Fruit fly (Drosophila melanogaster) whole organism, wandering third instar larva: ENCODE data around the gene eEF1gamma.
A peak's percentile ranks its signal among the peaks of the same experiment; 100 is the strongest.

Experiments used
- Abd-B ChIP-seq: fragments of >200 bp; optimal IDR thresholded peaks from 2 replicates; lab custom pipeline; 2017; ENCODE audit warnings: missing biosample characterization, missing genetic modification characterization
- CG32264 ChIP-seq: fragments of 200-800 bp; sonication (Bioruptor generic); optimal IDR thresholded peaks from 2 replicates; lab custom pipeline; 2016; ENCODE audit warnings: missing biosample characterization, missing genetic modification characterization
- CG9705 ChIP-seq: fragments of 200-800 bp; sonication (Bioruptor generic); optimal IDR thresholded peaks from 2 replicates; lab custom pipeline; 2018; ENCODE audit warnings: missing biosample characterization, mild to moderate bottlenecking, missing genetic modification characterization
- CrebA ChIP-seq: fragments of 200-800 bp; sonication (Bioruptor generic); optimal IDR thresholded peaks from 2 replicates; lab custom pipeline; 2016; ENCODE audit warnings: missing biosample characterization, mild to moderate bottlenecking, missing genetic modification characterization, borderline replicate concordance
- Dfd ChIP-seq: fragments of >200 bp; optimal IDR thresholded peaks from 2 replicates; lab custom pipeline; 2017; ENCODE audit warnings: missing biosample characterization, missing genetic modification characterization
- Dif ChIP-seq: fragments of 200-275, 200-300 bp; sonication (Bioruptor generic); optimal IDR thresholded peaks from 2 replicates; lab custom pipeline; 2018; ENCODE audit warnings: missing biosample characterization, missing genetic modification characterization; ENCODE audit not compliant: partially characterized antibody
- GATAd ChIP-seq: sonication (Bioruptor generic); optimal IDR thresholded peaks from 2 replicates; lab custom pipeline; 2016; ENCODE audit warnings: missing biosample characterization, missing genetic modification characterization
- HLH106 ChIP-seq: fragments of 200-800 bp; optimal IDR thresholded peaks from 3 replicates; lab custom pipeline; 2019; ENCODE audit warnings: missing biosample characterization, mild to moderate bottlenecking, missing genetic modification characterization, moderate library complexity
- Hnf4 ChIP-seq: fragments of 200-800 bp; sonication (Bioruptor generic); optimal IDR thresholded peaks from 2 replicates; lab custom pipeline; 2016; ENCODE audit warnings: missing biosample characterization, mild to moderate bottlenecking, missing genetic modification characterization
- Hr78 ChIP-seq: fragments of >200 bp; optimal IDR thresholded peaks from 2 replicates; lab custom pipeline; 2017; ENCODE audit warnings: missing biosample characterization, missing genetic modification characterization
- Hr83 ChIP-seq: fragments of 200-300 bp; sonication (Bioruptor generic); optimal IDR thresholded peaks from 2 replicates; lab custom pipeline; 2016; ENCODE audit warnings: missing biosample characterization, mild to moderate bottlenecking, missing genetic modification characterization, moderate library complexity; ENCODE audit not compliant: poor library complexity, severe bottlenecking
- Jra ChIP-seq: sonication (Bioruptor generic); optimal IDR thresholded peaks from 2 replicates; lab custom pipeline; 2016; ENCODE audit warnings: missing biosample characterization, missing genetic modification characterization
- Mio ChIP-seq: sonication (Bioruptor generic); optimal IDR thresholded peaks from 2 replicates; lab custom pipeline; 2016; ENCODE audit warnings: missing biosample characterization, missing genetic modification characterization
- Myc ChIP-seq: fragments of >200 bp; optimal IDR thresholded peaks from 2 replicates; lab custom pipeline; 2017
- N ChIP-seq: fragments of >200 bp; optimal IDR thresholded peaks from 2 replicates; lab custom pipeline; 2018; ENCODE audit warnings: missing biosample characterization, missing external identifiers, missing genetic modification characterization
- OdsH ChIP-seq: fragments of 200-800 bp; sonication (Bioruptor generic); optimal IDR thresholded peaks from 2 replicates; lab custom pipeline; 2016; ENCODE audit warnings: missing biosample characterization, mild to moderate bottlenecking, missing genetic modification characterization
- Rel ChIP-seq, 2 experiments: fragments of 200-800 bp; sonication (Bioruptor generic) in 1 of 2; optimal IDR thresholded peaks; 2 replicates in 1 of 2; 3 replicates in 1 of 2; lab custom pipeline; 2016 to 2019; ENCODE audit warnings: mild to moderate bottlenecking in 2 of 2, missing biosample characterization in 2 of 2, missing genetic modification characterization in 2 of 2, moderate library complexity in 1 of 2
- Sp1 ChIP-seq: fragments of 200-800 bp; sonication (Bioruptor generic); optimal IDR thresholded peaks from 3 replicates; lab custom pipeline; 2019; ENCODE audit warnings: missing biosample characterization, mild to moderate bottlenecking, missing genetic modification characterization, moderate library complexity
- Vsx2 ChIP-seq: fragments of 200-300, 225-300 bp; sonication (Bioruptor generic); optimal IDR thresholded peaks from 2 replicates; lab custom pipeline; 2018; ENCODE audit warnings: missing biosample characterization, missing genetic modification characterization; ENCODE audit not compliant: partially characterized antibody
- br ChIP-seq: fragments of 200-800 bp; sonication (Bioruptor generic); optimal IDR thresholded peaks from 2 replicates; lab custom pipeline; 2016; ENCODE audit warnings: missing biosample characterization, missing genetic modification characterization
- brk ChIP-seq: fragments of 200-800 bp; sonication (Bioruptor generic); optimal IDR thresholded peaks from 2 replicates; lab custom pipeline; 2016; ENCODE audit warnings: missing biosample characterization, mild to moderate bottlenecking, missing genetic modification characterization
- dl ChIP-seq, 2 experiments: fragments of 175-275, 200-275 bp in 1 of 2; fragments of 200-275 bp in 1 of 2; sonication (Bioruptor generic); optimal IDR thresholded peaks; lab custom pipeline; 2018; ENCODE audit warnings: mild to moderate bottlenecking in 2 of 2, missing biosample characterization in 2 of 2, missing genetic modification characterization in 2 of 2, moderate library complexity in 2 of 2; ENCODE audit not compliant: partially characterized antibody in 2 of 2, insufficient read depth in 1 of 2
- dmrt93B ChIP-seq: fragments of 200-800 bp; sonication (Bioruptor generic); optimal IDR thresholded peaks from 2 replicates; lab custom pipeline; 2018; ENCODE audit warnings: missing biosample characterization, mild to moderate bottlenecking, missing genetic modification characterization
- dsf ChIP-seq: sonication (Bioruptor generic); optimal IDR thresholded peaks from 2 replicates; lab custom pipeline; 2016; ENCODE audit warnings: missing biosample characterization, missing genetic modification characterization, borderline replicate concordance
- ey ChIP-seq: fragments of 200-800 bp; sonication (Bioruptor generic); optimal IDR thresholded peaks from 2 replicates; lab custom pipeline; 2016; ENCODE audit warnings: missing biosample characterization, missing genetic modification characterization
- foxo ChIP-seq, 2 experiments: fragments of 200-800 bp; sonication (Bioruptor generic); optimal IDR thresholded peaks; 2 replicates in 1 of 2; 3 replicates in 1 of 2; lab custom pipeline; 2016 to 2017; ENCODE audit warnings: missing biosample characterization in 2 of 2, missing genetic modification characterization in 2 of 2
- fru ChIP-seq: fragments of 200-800 bp; sonication (Bioruptor generic); optimal IDR thresholded peaks from 3 replicates; lab custom pipeline; 2016; ENCODE audit warnings: missing biosample characterization, mild to moderate bottlenecking, missing genetic modification characterization
- h ChIP-seq: fragments of 200-800 bp; sonication (Bioruptor generic); optimal IDR thresholded peaks from 3 replicates; lab custom pipeline; 2016; ENCODE audit warnings: missing biosample characterization, mild to moderate bottlenecking, missing genetic modification characterization
- jim ChIP-seq: fragments of 175-275, 200-325 bp; sonication (Bioruptor generic); optimal IDR thresholded peaks from 2 replicates; lab custom pipeline; 2016; ENCODE audit warnings: missing biosample characterization, mild to moderate bottlenecking, missing genetic modification characterization
- lola ChIP-seq: fragments of >200 bp; optimal IDR thresholded peaks from 2 replicates; lab custom pipeline; 2017; ENCODE audit warnings: missing biosample characterization, missing genetic modification characterization
- pan ChIP-seq: fragments of >200 bp; optimal IDR thresholded peaks from 2 replicates; lab custom pipeline; 2017
- psq ChIP-seq: fragments of 200-800 bp; sonication (Bioruptor generic); optimal IDR thresholded peaks from 3 replicates; lab custom pipeline; 2017; ENCODE audit warnings: missing biosample characterization, mild to moderate bottlenecking, missing genetic modification characterization, moderate library complexity
- rgr ChIP-seq: fragments of 200-800 bp; sonication (Bioruptor generic); optimal IDR thresholded peaks from 3 replicates; lab custom pipeline; 2016; ENCODE audit warnings: missing biosample characterization, mild to moderate bottlenecking, missing genetic modification characterization
- sage ChIP-seq: fragments of 200-800 bp; sonication (Bioruptor generic); optimal IDR thresholded peaks from 2 replicates; lab custom pipeline; 2016; ENCODE audit warnings: missing biosample characterization, mild to moderate bottlenecking, missing genetic modification characterization
- sv ChIP-seq: fragments of 200-800 bp; sonication (Bioruptor generic); optimal IDR thresholded peaks from 3 replicates; lab custom pipeline; 2016; ENCODE audit warnings: missing biosample characterization, missing genetic modification characterization
- tai ChIP-seq: sonication (Bioruptor generic); optimal IDR thresholded peaks from 2 replicates; lab custom pipeline; 2016; ENCODE audit warnings: missing biosample characterization, missing genetic modification characterization
- usp ChIP-seq: fragments of >200 bp; optimal IDR thresholded peaks from 2 replicates; lab custom pipeline; 2017; ENCODE audit warnings: missing biosample characterization, missing genetic modification characterization
- woc ChIP-seq: sonication (Bioruptor generic); optimal IDR thresholded peaks from 2 replicates; lab custom pipeline; 2016; ENCODE audit warnings: missing biosample characterization, mild to moderate bottlenecking, missing genetic modification characterization

The eEF1gamma gene

DNA sequence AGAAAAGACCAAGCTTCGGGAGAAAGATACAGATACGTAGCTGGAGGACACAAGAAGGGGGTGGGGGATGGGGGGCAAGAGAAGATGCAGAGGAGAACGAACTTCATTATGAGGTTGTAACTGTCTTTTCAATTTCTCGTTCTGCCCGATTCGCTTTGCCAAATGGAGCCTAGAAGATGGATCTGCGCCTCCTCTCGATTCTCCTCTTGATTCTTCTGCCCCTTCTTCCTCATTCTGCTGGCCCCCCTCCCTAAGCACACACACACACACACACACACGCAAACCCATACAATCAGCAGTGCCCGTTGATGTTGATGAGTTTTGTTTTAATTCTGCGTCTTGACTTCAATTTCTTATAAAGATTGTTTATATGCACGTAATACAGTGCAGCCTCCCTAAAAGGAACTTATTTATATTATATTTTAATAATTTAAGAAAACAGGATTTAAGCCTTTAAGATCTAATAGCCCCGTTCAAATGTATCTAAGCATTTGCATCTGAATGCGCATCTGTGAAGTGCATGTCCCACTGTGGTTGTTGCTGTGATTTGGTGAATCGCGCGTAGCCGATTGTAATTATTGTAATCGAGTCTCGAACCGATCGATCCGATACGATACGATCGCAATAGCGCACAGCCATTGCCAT lies 12.8 kb upstream of the eEF1gamma start:
- TF ChIP-seq Rel (GFP tag; optimal IDR thresholded peaks at IDR 0.05; lab: Kevin White, UChicago) (no peak), Rel (tag; optimal IDR thresholded peaks at IDR 0.05; lab: Kevin White, UChicago) (peak; percentile 68), rgr (GFP tag; lab: Kevin White, UChicago) (peak; percentile 80), HLH106 (tag; lab: Kevin White, UChicago) (peak; percentile 92), Abd-B (GFP tag; lab: Kevin White, UChicago) (no peak), tai (GFP tag; lab: Kevin White, UChicago) (no peak), Mio (GFP tag; lab: Kevin White, UChicago) (no peak), dl (GFP tag; optimal IDR thresholded peaks at IDR 0.05; lab: Kevin White, UChicago; ENCODE audit: insufficient read depth in 1 of 2, partially characterized antibody in 2 of 2) (peak in 1 of 2 experiments; percentile 18), psq (GFP tag; lab: Kevin White, UChicago) (peak; percentile 91), ey (peak; percentile 72), fru (GFP tag; lab: Kevin White, UChicago) (peak; percentile 80), CG9705 (peak; percentile 86), sv (no peak), Vsx2 (no peak), br (GFP tag; lab: Kevin White, UChicago) (peak; percentile 63), dmrt93B (peak; percentile 80), OdsH (GFP tag; lab: Kevin White, UChicago) (peak; percentile 82), N (GFP tag; lab: Kevin White, UChicago) (peak; percentile 56), Dfd (GFP tag; lab: Kevin White, UChicago) (peak; percentile 55), Myc (lab: Kevin White, UChicago) (no peak), foxo (GFP tag; optimal IDR thresholded peaks at IDR 0.05; lab: Kevin White, UChicago) (peak in 1 of 2 experiments; percentile 85), Hnf4 (GFP tag; lab: Kevin White, UChicago) (peak; percentile 74), sage (GFP tag; lab: Kevin White, UChicago) (peak; percentile 76), CG32264 (GFP tag; lab: Kevin White, UChicago) (no peak), woc (GFP tag; lab: Kevin White, UChicago) (peak; percentile 50), Hr83 (no peak), Jra (peak; percentile 9), h (GFP tag; lab: Kevin White, UChicago) (peak; percentile 87), CrebA (GFP tag; lab: Kevin White, UChicago) (no peak), brk (GFP tag; lab: Kevin White, UChicago) (peak; percentile 52), Dif (GFP tag; lab: Kevin White, UChicago) (no peak), dsf (GFP tag; lab: Kevin White, UChicago) (peak; percentile 42), Sp1 (GFP tag; lab: Kevin White, UChicago) (peak; percentile 88)
- TF ChIP-seq, all 38 proteins: peak for 22

DNA sequence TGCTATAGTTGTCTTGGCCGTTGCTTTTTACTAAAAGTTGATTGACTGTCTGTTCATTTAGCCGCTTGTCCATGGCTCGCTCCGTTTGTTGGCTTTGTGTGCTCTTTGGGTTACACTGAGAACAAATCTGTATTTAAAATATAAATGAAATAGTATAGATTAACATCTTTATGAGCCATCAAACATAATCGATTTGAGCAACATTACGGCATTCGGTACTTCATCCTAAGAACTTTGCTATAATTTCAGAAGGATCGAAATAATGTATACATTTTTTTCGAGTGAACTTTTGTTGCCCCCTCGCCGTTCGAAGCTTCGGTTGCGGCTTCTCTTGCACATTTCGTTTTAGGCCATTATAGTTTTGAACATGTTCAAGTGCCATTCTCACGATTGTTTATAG lies 12.0 kb upstream of the eEF1gamma start:
- TF ChIP-seq Hr78 (GFP tag; lab: Kevin White, UChicago), result no peak
- TF ChIP-seq Mio (GFP tag; lab: Kevin White, UChicago), result no peak
- TF ChIP-seq fru (GFP tag; lab: Kevin White, UChicago), result peak; percentile 61
- TF ChIP-seq br (GFP tag; lab: Kevin White, UChicago), result peak; percentile 60
- TF ChIP-seq Dfd (GFP tag; lab: Kevin White, UChicago), result no peak
- TF ChIP-seq HLH106 (tag; lab: Kevin White, UChicago), result peak; percentile 27
- TF ChIP-seq Hr83, result no peak
- peak; percentile 6 for TF ChIP-seq sv
- TF ChIP-seq Sp1 (GFP tag; lab: Kevin White, UChicago), result peak; percentile 26
- no peak for TF ChIP-seq tai (GFP tag; lab: Kevin White, UChicago)
- no peak for TF ChIP-seq Dif (GFP tag; lab: Kevin White, UChicago)
- TF ChIP-seq CrebA (GFP tag; lab: Kevin White, UChicago), result no peak
- no peak for TF ChIP-seq Vsx2
- TF ChIP-seq CG9705, result no peak
- peak; percentile 40 for TF ChIP-seq rgr (GFP tag; lab: Kevin White, UChicago)
- peak in 1 of 2 experiments; percentile 55 for TF ChIP-seq foxo (GFP tag; optimal IDR thresholded peaks at IDR 0.05; lab: Kevin White, UChicago)
- no peak for TF ChIP-seq pan (lab: Kevin White, UChicago)
- no peak for TF ChIP-seq sage (GFP tag; lab: Kevin White, UChicago)
- no peak for TF ChIP-seq dl (GFP tag; optimal IDR thresholded peaks at IDR 0.05; lab: Kevin White, UChicago; ENCODE audit: insufficient read depth in 1 of 2, partially characterized antibody in 2 of 2)
- peak; percentile 12 for TF ChIP-seq Hnf4 (GFP tag; lab: Kevin White, UChicago)
- TF ChIP-seq usp (GFP tag; lab: Kevin White, UChicago), result no peak
- TF ChIP-seq h (GFP tag; lab: Kevin White, UChicago), result peak; percentile 45
- no peak for TF ChIP-seq brk (GFP tag; lab: Kevin White, UChicago)
- peak; percentile 5 for TF ChIP-seq psq (GFP tag; lab: Kevin White, UChicago)
- no peak for TF ChIP-seq Myc (lab: Kevin White, UChicago)
- no peak for TF ChIP-seq Jra
- peak; percentile 11 for TF ChIP-seq woc (GFP tag; lab: Kevin White, UChicago)
- TF ChIP-seq dsf (GFP tag; lab: Kevin White, UChicago), result no peak
- TF ChIP-seq jim (GFP tag; lab: Kevin White, UChicago), result no peak
- TF ChIP-seq lola (GFP tag; lab: Kevin White, UChicago), result no peak
- no peak for TF ChIP-seq Abd-B (GFP tag; lab: Kevin White, UChicago)
- no peak for TF ChIP-seq dmrt93B
- TF ChIP-seq ey, result peak; percentile 37
- no peak for TF ChIP-seq CG32264 (GFP tag; lab: Kevin White, UChicago)
- TF ChIP-seq OdsH (GFP tag; lab: Kevin White, UChicago), result no peak
- TF ChIP-seq N (GFP tag; lab: Kevin White, UChicago), result no peak
- no peak for TF ChIP-seq Rel (GFP tag; optimal IDR thresholded peaks at IDR 0.05; lab: Kevin White, UChicago)
- TF ChIP-seq Rel (tag; optimal IDR thresholded peaks at IDR 0.05; lab: Kevin White, UChicago), result no peak
- TF ChIP-seq GATAd (GFP tag; lab: Kevin White, UChicago), result no peak
